1 fruit fly cellular context compared by ENCODE assay signal in genomic region chr3R:19162135-19162616, dm6.
TF ChIP-seq lines count a peak whose summit lies in the region.

CG42359 (minus strand) TSS chr3R:19162300.
Nsun5 (minus strand) TSS chr3R:19162300.

TF ChIP-seq in whole organism, embryonic, 481 proteins besides CTCF, POLR2A, EP300 and RAD21 (continued from another document and continues in another):
- peak; percentile 87 for TF ChIP-seq ato (GFP tag; IDR thresholded peaks at IDR 0.05; lab: Robert Waterston, UW; ENCODE audit: partially characterized antibody)
- TF ChIP-seq so (GFP tag; IDR thresholded peaks at IDR 0.05; lab: Robert Waterston, UW): peak; percentile 80
- peak; percentile 74 for TF ChIP-seq scrt (GFP tag; optimal IDR thresholded peaks at IDR 0.05; lab: Kevin White, UChicago)
- TF ChIP-seq CG12391 (tag; optimal IDR thresholded peaks at IDR 0.05; lab: Kevin White, UChicago): peak; percentile 96
- TF ChIP-seq CG8478 (optimal IDR thresholded peaks at IDR 0.05; lab: Kevin White, UChicago): no peak
- TF ChIP-seq CG11695 (GFP tag; IDR thresholded peaks at IDR 0.05; lab: Robert Waterston, UW): peak; percentile 83
- peak; percentile 86 for TF ChIP-seq CG12744 (GFP tag; optimal IDR thresholded peaks at IDR 0.05; lab: Kevin White, UChicago)
- TF ChIP-seq Scr (GFP tag; IDR thresholded peaks at IDR 0.05; lab: Robert Waterston, UW; ENCODE audit: partially characterized antibody): peak; percentile 92
- no peak for TF ChIP-seq fru (optimal IDR thresholded peaks at IDR 0.05; lab: Kevin White, UChicago)
- peak; percentile 41 for TF ChIP-seq Vsx1 (GFP tag; optimal IDR thresholded peaks at IDR 0.05; lab: Kevin White, UChicago)
- TF ChIP-seq Dbx (GFP tag; IDR thresholded peaks at IDR 0.05; lab: Robert Waterston, UW): peak; percentile 94
- peak; percentile 78 for TF ChIP-seq CG6175 (GFP tag; IDR thresholded peaks at IDR 0.05; lab: Robert Waterston, UW)
- TF ChIP-seq exex (tag; optimal IDR thresholded peaks at IDR 0.05; lab: Kevin White, UChicago): peak; percentile 73
- TF ChIP-seq CG3847 (GFP tag; IDR thresholded peaks at IDR 0.05; lab: Robert Waterston, UW): peak; percentile 84
- peak; percentile 92 for TF ChIP-seq ind (GFP tag; optimal IDR thresholded peaks at IDR 0.05; lab: Kevin White, UChicago)
- TF ChIP-seq hbn (GFP tag; IDR thresholded peaks at IDR 0.05; lab: Robert Waterston, UW; ENCODE audit: partially characterized antibody): peak; percentile 96
- TF ChIP-seq CG6813 (GFP tag; optimal IDR thresholded peaks at IDR 0.05; lab: Kevin White, UChicago): peak; percentile 56
- peak; percentile 76 for TF ChIP-seq run (tag; optimal IDR thresholded peaks at IDR 0.05; lab: Kevin White, UChicago)
- peak; percentile 87 for TF ChIP-seq CG10209 (GFP tag; optimal IDR thresholded peaks at IDR 0.05; lab: Kevin White, UChicago)
- peak; percentile 75 for TF ChIP-seq Fer2 (tag; optimal IDR thresholded peaks at IDR 0.05; lab: Kevin White, UChicago)
- TF ChIP-seq CG34376 (GFP tag; optimal IDR thresholded peaks at IDR 0.05; lab: Kevin White, UChicago): peak; percentile 80
- TF ChIP-seq sd (tag; optimal IDR thresholded peaks at IDR 0.05; lab: Kevin White, UChicago): peak; percentile 99
- peak; percentile 90 for TF ChIP-seq CG1647 (GFP tag; optimal IDR thresholded peaks at IDR 0.05; lab: Kevin White, UChicago)
- peak in 1 of 2 experiments; percentile 31 for TF ChIP-seq tll (GFP tag; optimal IDR thresholded peaks at IDR 0.05; lab: Kevin White, UChicago)
- no peak for TF ChIP-seq crol (GFP tag; IDR thresholded peaks at IDR 0.05; lab: Robert Waterston, UW)
- TF ChIP-seq Jarid2 (GFP tag; optimal IDR thresholded peaks at IDR 0.05; lab: Kevin White, UChicago): peak; percentile 33
- peak; percentile 91 for TF ChIP-seq NC2β (GFP tag; optimal IDR thresholded peaks at IDR 0.05; lab: Kevin White, UChicago)
- TF ChIP-seq sima (GFP tag; optimal IDR thresholded peaks at IDR 0.05; lab: Kevin White, UChicago): peak; percentile 62
- TF ChIP-seq zen (tag; optimal IDR thresholded peaks at IDR 0.05; lab: Kevin White, UChicago): peak; percentile 91
- peak; percentile 86 for TF ChIP-seq CG18262 (tag; optimal IDR thresholded peaks at IDR 0.05; lab: Kevin White, UChicago)
- TF ChIP-seq cato (GFP tag; optimal IDR thresholded peaks at IDR 0.05; lab: Kevin White, UChicago; ENCODE audit: borderline replicate concordance): peak; percentile 87
- peak; percentile 94 for TF ChIP-seq sob (GFP tag; IDR thresholded peaks at IDR 0.05; lab: Robert Waterston, UW)
- TF ChIP-seq CG42726 (GFP tag; IDR thresholded peaks at IDR 0.05; lab: Robert Waterston, UW; ENCODE audit: partially characterized antibody): peak; percentile 76
- TF ChIP-seq CG18011 (GFP tag; optimal IDR thresholded peaks at IDR 0.05; lab: Kevin White, UChicago): peak; percentile 81
- TF ChIP-seq NC2α (GFP tag; optimal IDR thresholded peaks at IDR 0.05; lab: Kevin White, UChicago): peak; percentile 76
- TF ChIP-seq ap (GFP tag; IDR thresholded peaks at IDR 0.05; lab: Robert Waterston, UW): peak; percentile 79
- peak; percentile 89 for TF ChIP-seq gsb-n (tag; optimal IDR thresholded peaks at IDR 0.05; lab: Kevin White, UChicago)
- peak; percentile 89 for TF ChIP-seq CG7786 (GFP tag; optimal IDR thresholded peaks at IDR 0.05; lab: Kevin White, UChicago)
- peak; percentile 75 for TF ChIP-seq CG7963 (GFP tag; IDR thresholded peaks at IDR 0.05; lab: Robert Waterston, UW; ENCODE audit: partially characterized antibody)
- peak; percentile 84 for TF ChIP-seq emc (GFP tag; optimal IDR thresholded peaks at IDR 0.05; lab: Kevin White, UChicago)
- peak; percentile 91 for TF ChIP-seq CG9727 (GFP tag; optimal IDR thresholded peaks at IDR 0.05; lab: Kevin White, UChicago)
- peak; percentile 92 for TF ChIP-seq CG10654 (GFP tag; optimal IDR thresholded peaks at IDR 0.05; lab: Kevin White, UChicago)
- no peak for TF ChIP-seq Kr (GFP tag; optimal IDR thresholded peaks at IDR 0.05; lab: Kevin White, UChicago)
- TF ChIP-seq tna (GFP tag; IDR thresholded peaks at IDR 0.05; lab: Robert Waterston, UW; ENCODE audit: partially characterized antibody): peak; percentile 74
- peak; percentile 92 for TF ChIP-seq CG2116 (GFP tag; optimal IDR thresholded peaks at IDR 0.05; lab: Kevin White, UChicago)
- peak; percentile 82 for TF ChIP-seq trh (GFP tag; optimal IDR thresholded peaks at IDR 0.05; lab: Kevin White, UChicago)
- no peak for TF ChIP-seq zf30C (GFP tag; optimal IDR thresholded peaks at IDR 0.05; lab: Kevin White, UChicago)
- TF ChIP-seq esg (GFP tag; conservative IDR thresholded peaks at IDR 0.05; lab: Robert Waterston, UW): peak; percentile 85
- TF ChIP-seq CG2199 (GFP tag; IDR thresholded peaks at IDR 0.05; lab: Robert Waterston, UW): peak; percentile 81; the same call in 2 of the 3 replicates
- peak; percentile 86 for TF ChIP-seq CG6791 (GFP tag; IDR thresholded peaks at IDR 0.05; lab: Robert Waterston, UW; ENCODE audit: partially characterized antibody)
- peak; percentile 89 for TF ChIP-seq vfl (GFP tag; optimal IDR thresholded peaks at IDR 0.05; lab: Kevin White, UChicago)
- no peak for TF ChIP-seq usp (GFP tag; optimal IDR thresholded peaks at IDR 0.05; lab: Kevin White, UChicago)
- TF ChIP-seq CG15011 (GFP tag; optimal IDR thresholded peaks at IDR 0.05; lab: Kevin White, UChicago): peak; percentile 55
- TF ChIP-seq Spps (tag; optimal IDR thresholded peaks at IDR 0.05; lab: Kevin White, UChicago): peak; percentile 85
- peak; percentile 94 for TF ChIP-seq CG30403 (GFP tag; optimal IDR thresholded peaks at IDR 0.05; lab: Kevin White, UChicago)
- peak; percentile 81 for TF ChIP-seq CG1233 (GFP tag; optimal IDR thresholded peaks at IDR 0.05; lab: Kevin White, UChicago)
- peak in 1 of 2 experiments; percentile 90 for TF ChIP-seq bsh (GFP tag; optimal IDR thresholded peaks at IDR 0.05; lab: Kevin White, UChicago)
- TF ChIP-seq MESR4 (GFP tag; optimal IDR thresholded peaks at IDR 0.05; lab: Kevin White, UChicago): peak; percentile 93
- peak; percentile 64 for TF ChIP-seq Sox100B (GFP tag; optimal IDR thresholded peaks at IDR 0.05; lab: Kevin White, UChicago)
- peak; percentile 5 for TF ChIP-seq HLHmδ (GFP tag; optimal IDR thresholded peaks at IDR 0.05; lab: Kevin White, UChicago)
- TF ChIP-seq Xrp1 (GFP tag; IDR thresholded peaks at IDR 0.05; lab: Robert Waterston, UW): peak; percentile 91
- no peak for TF ChIP-seq fd102C (GFP tag; optimal IDR thresholded peaks at IDR 0.05; lab: Kevin White, UChicago)
- peak; percentile 87 for TF ChIP-seq crc (GFP tag; optimal IDR thresholded peaks at IDR 0.05; lab: Kevin White, UChicago)
- peak; percentile 26 for TF ChIP-seq CG7745 (tag; optimal IDR thresholded peaks at IDR 0.05; lab: Kevin White, UChicago)
- peak; percentile 82 for TF ChIP-seq CG6272 (GFP tag; IDR thresholded peaks at IDR 0.05; lab: Robert Waterston, UW)
- TF ChIP-seq CG18764 (GFP tag; optimal IDR thresholded peaks at IDR 0.05; lab: Kevin White, UChicago): peak; percentile 92
- peak; percentile 91 for TF ChIP-seq NFAT (GFP tag; IDR thresholded peaks at IDR 0.05; lab: Robert Waterston, UW)
- TF ChIP-seq kah (GFP tag; optimal IDR thresholded peaks at IDR 0.05; lab: Kevin White, UChicago): no peak
- TF ChIP-seq Hr51 (GFP tag; optimal IDR thresholded peaks at IDR 0.05; lab: Kevin White, UChicago): peak; percentile 84 to 87
- TF ChIP-seq CG10543 (GFP tag; optimal IDR thresholded peaks at IDR 0.05; lab: Kevin White, UChicago): peak; percentile 92
- TF ChIP-seq CG12219 (GFP tag; optimal IDR thresholded peaks at IDR 0.05; lab: Kevin White, UChicago): peak; percentile 71
- TF ChIP-seq CG15073 (GFP tag; optimal IDR thresholded peaks at IDR 0.05; lab: Kevin White, UChicago): peak; percentile 10
- TF ChIP-seq CG5180 (GFP tag; optimal IDR thresholded peaks at IDR 0.05; lab: Kevin White, UChicago): no peak
- peak; percentile 76 for TF ChIP-seq CG17568 (GFP tag; optimal IDR thresholded peaks at IDR 0.05; lab: Kevin White, UChicago)
- TF ChIP-seq CG13123 (GFP tag; optimal IDR thresholded peaks at IDR 0.05; lab: Kevin White, UChicago): peak; percentile 83
- TF ChIP-seq CG3838 (GFP tag; optimal IDR thresholded peaks at IDR 0.05; lab: Kevin White, UChicago): peak; percentile 79
- TF ChIP-seq CG33557 (GFP tag; optimal IDR thresholded peaks at IDR 0.05; lab: Kevin White, UChicago): peak; percentile 68
- peak; percentile 95 for TF ChIP-seq CG8944 (GFP tag; optimal IDR thresholded peaks at IDR 0.05; lab: Kevin White, UChicago)
- TF ChIP-seq CG17385 (GFP tag; optimal IDR thresholded peaks at IDR 0.05; lab: Kevin White, UChicago): peak; percentile 74
- peak; percentile 93 for TF ChIP-seq mam (GFP tag; optimal IDR thresholded peaks at IDR 0.05; lab: Kevin White, UChicago)
- TF ChIP-seq E2f2 (GFP tag; IDR thresholded peaks at IDR 0.05; lab: Robert Waterston, UW): peak; percentile 98
- TF ChIP-seq CG7928 (GFP tag; optimal IDR thresholded peaks at IDR 0.05; lab: Kevin White, UChicago): peak; percentile 98
- peak; percentile 95 for TF ChIP-seq CG2120 (GFP tag; optimal IDR thresholded peaks at IDR 0.05; lab: Kevin White, UChicago)
- TF ChIP-seq Dref (GFP tag; IDR thresholded peaks at IDR 0.05; lab: Robert Waterston, UW): peak; percentile 85
- TF ChIP-seq chif (GFP tag; optimal IDR thresholded peaks at IDR 0.05; lab: Kevin White, UChicago): peak; percentile 83 to 90
- TF ChIP-seq Doc2 (GFP tag; IDR thresholded peaks at IDR 0.05; lab: Robert Waterston, UW): 0 out of 2 replicates have a peak, but pooled peaks have one; percentile 32
- TF ChIP-seq CG32772 (GFP tag; IDR thresholded peaks at IDR 0.05; lab: Robert Waterston, UW): peak; percentile 84
- TF ChIP-seq pho (GFP tag; optimal IDR thresholded peaks at IDR 0.05; lab: Kevin White, UChicago): peak; percentile 92
- peak; percentile 84 for TF ChIP-seq CG11247 (GFP tag; IDR thresholded peaks at IDR 0.05; lab: Robert Waterston, UW)
- peak; percentile 91 for TF ChIP-seq tx (GFP tag; optimal IDR thresholded peaks at IDR 0.05; lab: Kevin White, UChicago)
- peak; percentile 85 for TF ChIP-seq CG10979 (tag; optimal IDR thresholded peaks at IDR 0.05; lab: Kevin White, UChicago)
- peak; percentile 92 for TF ChIP-seq Sin3A (optimal IDR thresholded peaks at IDR 0.05; lab: Kevin White, UChicago)
- TF ChIP-seq CG4617 (GFP tag; optimal IDR thresholded peaks at IDR 0.05; lab: Kevin White, UChicago; ENCODE audit: borderline replicate concordance): peak; percentile 90
- TF ChIP-seq CG1529 (GFP tag; optimal IDR thresholded peaks at IDR 0.05; lab: Kevin White, UChicago): peak; percentile 75
- peak; percentile 82 for TF ChIP-seq CG15479 (GFP tag; optimal IDR thresholded peaks at IDR 0.05; lab: Kevin White, UChicago)
- TF ChIP-seq CG3995 (GFP tag; optimal IDR thresholded peaks at IDR 0.05; lab: Kevin White, UChicago): peak; percentile 80
- peak; percentile 87 for TF ChIP-seq CG7987 (GFP tag; optimal IDR thresholded peaks at IDR 0.05; lab: Kevin White, UChicago)
- TF ChIP-seq Optix (GFP tag; IDR thresholded peaks at IDR 0.05; lab: Robert Waterston, UW): peak; percentile 78
- TF ChIP-seq pb (GFP tag; optimal IDR thresholded peaks at IDR 0.05; lab: Kevin White, UChicago): peak; percentile 76
- peak; percentile 71 for TF ChIP-seq CG6683 (GFP tag; optimal IDR thresholded peaks at IDR 0.05; lab: Kevin White, UChicago)
- no peak; the same call in 1 of the 2 replicates for TF ChIP-seq rib (GFP tag; IDR thresholded peaks at IDR 0.05; lab: Robert Waterston, UW)
- peak; percentile 60; the same call in 1 of the 2 replicates for TF ChIP-seq gsb (GFP tag; IDR thresholded peaks at IDR 0.05; lab: Robert Waterston, UW)
- TF ChIP-seq en (GFP tag; optimal IDR thresholded peaks at IDR 0.05; lab: Kevin White, UChicago): peak; percentile 60
- peak; percentile 87 for TF ChIP-seq dmrt11E (tag; optimal IDR thresholded peaks at IDR 0.05; lab: Kevin White, UChicago)
- peak; percentile 88 for TF ChIP-seq gt (GFP tag; IDR thresholded peaks at IDR 0.05; lab: Robert Waterston, UW)
- TF ChIP-seq lilli (GFP tag; optimal IDR thresholded peaks at IDR 0.05; lab: Kevin White, UChicago): peak; percentile 96
- peak; percentile 87 for TF ChIP-seq CG13894 (tag; optimal IDR thresholded peaks at IDR 0.05; lab: Kevin White, UChicago)
- peak; percentile 65 for TF ChIP-seq CG14965 (GFP tag; optimal IDR thresholded peaks at IDR 0.05; lab: Kevin White, UChicago; ENCODE audit: borderline replicate concordance)
- peak; percentile 26 for TF ChIP-seq pfk (GFP tag; optimal IDR thresholded peaks at IDR 0.05; lab: Kevin White, UChicago)
- peak; percentile 94 for TF ChIP-seq CG17829 (tag; optimal IDR thresholded peaks at IDR 0.05; lab: Kevin White, UChicago)
- TF ChIP-seq ci (GFP tag; IDR thresholded peaks at IDR 0.05; lab: Robert Waterston, UW): peak; percentile 95
- TF ChIP-seq pnt (GFP tag; optimal IDR thresholded peaks at IDR 0.05; lab: Kevin White, UChicago): peak; percentile 91
- peak; percentile 48; the same call in 1 of the 2 replicates for TF ChIP-seq toy (GFP tag; IDR thresholded peaks at IDR 0.05; lab: Robert Waterston, UW)
- TF ChIP-seq gfzf (GFP tag; optimal IDR thresholded peaks at IDR 0.05; lab: Kevin White, UChicago): peak; percentile 88
- peak; percentile 82 for TF ChIP-seq Bdp1 (GFP tag; optimal IDR thresholded peaks at IDR 0.05; lab: Kevin White, UChicago)
- peak; percentile 94 for TF ChIP-seq CG13624 (GFP tag; optimal IDR thresholded peaks at IDR 0.05; lab: Kevin White, UChicago)
- peak; percentile 83 for TF ChIP-seq Mes4 (GFP tag; optimal IDR thresholded peaks at IDR 0.05; lab: Kevin White, UChicago)
- TF ChIP-seq CG10274 (GFP tag; optimal IDR thresholded peaks at IDR 0.05; lab: Kevin White, UChicago): peak; percentile 63
- TF ChIP-seq Gsc (GFP tag; IDR thresholded peaks at IDR 0.05; lab: Robert Waterston, UW): no peak; the same call in 1 of the 2 replicates
- peak; percentile 93 for TF ChIP-seq PHDP (tag; optimal IDR thresholded peaks at IDR 0.05; lab: Kevin White, UChicago)
- no peak for TF ChIP-seq lov (optimal IDR thresholded peaks at IDR 0.05; lab: Kevin White, UChicago)
- peak; percentile 85; the same call in 2 of the 3 replicates for TF ChIP-seq lov (GFP tag; IDR thresholded peaks at IDR 0.05; lab: Robert Waterston, UW)
- no peak for TF ChIP-seq CG1832 (GFP tag; optimal IDR thresholded peaks at IDR 0.05; lab: Kevin White, UChicago)
- TF ChIP-seq otp (GFP tag; IDR thresholded peaks at IDR 0.05; lab: Robert Waterston, UW): peak; percentile 88; the same call in 2 of the 3 replicates
- peak; percentile 78 for TF ChIP-seq CG13296 (GFP tag; optimal IDR thresholded peaks at IDR 0.05; lab: Kevin White, UChicago)
- peak; percentile 77 for TF ChIP-seq CG3163 (GFP tag; optimal IDR thresholded peaks at IDR 0.05; lab: Kevin White, UChicago)
- TF ChIP-seq Pdp1 (GFP tag; optimal IDR thresholded peaks at IDR 0.05; lab: Kevin White, UChicago): peak; percentile 91 to 94
- peak; percentile 87; the same call in 3 of the 4 replicates for TF ChIP-seq chinmo (GFP tag; IDR thresholded peaks at IDR 0.05; lab: Robert Waterston, UW; ENCODE audit: partially characterized antibody)
